Fruit fly (Drosophila melanogaster) whole organism, wandering third instar larva: ENCODE results near the gene repo.
A peak's percentile ranks its signal among the peaks of the same experiment; 100 is the strongest.

Experiments
- Abd-B ChIP-seq: fragments of >200 bp; optimal IDR thresholded peaks from 2 replicates; lab custom pipeline; 2017; ENCODE audit warnings: missing biosample characterization, missing genetic modification characterization
- CG32264 ChIP-seq: fragments of 200-800 bp; sonication (Bioruptor generic); optimal IDR thresholded peaks from 2 replicates; lab custom pipeline; 2016; ENCODE audit warnings: missing biosample characterization, missing genetic modification characterization
- CG9705 ChIP-seq: fragments of 200-800 bp; sonication (Bioruptor generic); optimal IDR thresholded peaks from 2 replicates; lab custom pipeline; 2018; ENCODE audit warnings: missing biosample characterization, mild to moderate bottlenecking, missing genetic modification characterization
- CrebA ChIP-seq: fragments of 200-800 bp; sonication (Bioruptor generic); optimal IDR thresholded peaks from 2 replicates; lab custom pipeline; 2016; ENCODE audit warnings: missing biosample characterization, mild to moderate bottlenecking, missing genetic modification characterization, borderline replicate concordance
- Dfd ChIP-seq: fragments of >200 bp; optimal IDR thresholded peaks from 2 replicates; lab custom pipeline; 2017; ENCODE audit warnings: missing biosample characterization, missing genetic modification characterization
- Dif ChIP-seq: fragments of 200-275, 200-300 bp; sonication (Bioruptor generic); optimal IDR thresholded peaks from 2 replicates; lab custom pipeline; 2018; ENCODE audit warnings: missing biosample characterization, missing genetic modification characterization; ENCODE audit not compliant: partially characterized antibody
- GATAd ChIP-seq: sonication (Bioruptor generic); optimal IDR thresholded peaks from 2 replicates; lab custom pipeline; 2016; ENCODE audit warnings: missing biosample characterization, missing genetic modification characterization
- HLH106 ChIP-seq: fragments of 200-800 bp; optimal IDR thresholded peaks from 3 replicates; lab custom pipeline; 2019; ENCODE audit warnings: missing biosample characterization, mild to moderate bottlenecking, missing genetic modification characterization, moderate library complexity
- Hnf4 ChIP-seq: fragments of 200-800 bp; sonication (Bioruptor generic); optimal IDR thresholded peaks from 2 replicates; lab custom pipeline; 2016; ENCODE audit warnings: missing biosample characterization, mild to moderate bottlenecking, missing genetic modification characterization
- Hr78 ChIP-seq: fragments of >200 bp; optimal IDR thresholded peaks from 2 replicates; lab custom pipeline; 2017; ENCODE audit warnings: missing biosample characterization, missing genetic modification characterization
- Hr83 ChIP-seq: fragments of 200-300 bp; sonication (Bioruptor generic); optimal IDR thresholded peaks from 2 replicates; lab custom pipeline; 2016; ENCODE audit warnings: missing biosample characterization, mild to moderate bottlenecking, missing genetic modification characterization, moderate library complexity; ENCODE audit not compliant: poor library complexity, severe bottlenecking
- Jra ChIP-seq: sonication (Bioruptor generic); optimal IDR thresholded peaks from 2 replicates; lab custom pipeline; 2016; ENCODE audit warnings: missing biosample characterization, missing genetic modification characterization
- Mio ChIP-seq: sonication (Bioruptor generic); optimal IDR thresholded peaks from 2 replicates; lab custom pipeline; 2016; ENCODE audit warnings: missing biosample characterization, missing genetic modification characterization
- Myc ChIP-seq: fragments of >200 bp; optimal IDR thresholded peaks from 2 replicates; lab custom pipeline; 2017
- N ChIP-seq: fragments of >200 bp; optimal IDR thresholded peaks from 2 replicates; lab custom pipeline; 2018; ENCODE audit warnings: missing biosample characterization, missing external identifiers, missing genetic modification characterization
- OdsH ChIP-seq: fragments of 200-800 bp; sonication (Bioruptor generic); optimal IDR thresholded peaks from 2 replicates; lab custom pipeline; 2016; ENCODE audit warnings: missing biosample characterization, mild to moderate bottlenecking, missing genetic modification characterization
- Rel ChIP-seq, 2 experiments: fragments of 200-800 bp; sonication (Bioruptor generic) in 1 of 2; optimal IDR thresholded peaks; 2 replicates in 1 of 2; 3 replicates in 1 of 2; lab custom pipeline; 2016 to 2019; ENCODE audit warnings: mild to moderate bottlenecking in 2 of 2, missing biosample characterization in 2 of 2, missing genetic modification characterization in 2 of 2, moderate library complexity in 1 of 2
- Sp1 ChIP-seq: fragments of 200-800 bp; sonication (Bioruptor generic); optimal IDR thresholded peaks from 3 replicates; lab custom pipeline; 2019; ENCODE audit warnings: missing biosample characterization, mild to moderate bottlenecking, missing genetic modification characterization, moderate library complexity
- Vsx2 ChIP-seq: fragments of 200-300, 225-300 bp; sonication (Bioruptor generic); optimal IDR thresholded peaks from 2 replicates; lab custom pipeline; 2018; ENCODE audit warnings: missing biosample characterization, missing genetic modification characterization; ENCODE audit not compliant: partially characterized antibody
- br ChIP-seq: fragments of 200-800 bp; sonication (Bioruptor generic); optimal IDR thresholded peaks from 2 replicates; lab custom pipeline; 2016; ENCODE audit warnings: missing biosample characterization, missing genetic modification characterization
- brk ChIP-seq: fragments of 200-800 bp; sonication (Bioruptor generic); optimal IDR thresholded peaks from 2 replicates; lab custom pipeline; 2016; ENCODE audit warnings: missing biosample characterization, mild to moderate bottlenecking, missing genetic modification characterization
- dl ChIP-seq, 2 experiments: fragments of 175-275, 200-275 bp in 1 of 2; fragments of 200-275 bp in 1 of 2; sonication (Bioruptor generic); optimal IDR thresholded peaks; lab custom pipeline; 2018; ENCODE audit warnings: mild to moderate bottlenecking in 2 of 2, missing biosample characterization in 2 of 2, missing genetic modification characterization in 2 of 2, moderate library complexity in 2 of 2; ENCODE audit not compliant: partially characterized antibody in 2 of 2, insufficient read depth in 1 of 2
- dmrt93B ChIP-seq: fragments of 200-800 bp; sonication (Bioruptor generic); optimal IDR thresholded peaks from 2 replicates; lab custom pipeline; 2018; ENCODE audit warnings: missing biosample characterization, mild to moderate bottlenecking, missing genetic modification characterization
- dsf ChIP-seq: sonication (Bioruptor generic); optimal IDR thresholded peaks from 2 replicates; lab custom pipeline; 2016; ENCODE audit warnings: missing biosample characterization, missing genetic modification characterization, borderline replicate concordance
- ey ChIP-seq: fragments of 200-800 bp; sonication (Bioruptor generic); optimal IDR thresholded peaks from 2 replicates; lab custom pipeline; 2016; ENCODE audit warnings: missing biosample characterization, missing genetic modification characterization
- foxo ChIP-seq, 2 experiments: fragments of 200-800 bp; sonication (Bioruptor generic); optimal IDR thresholded peaks; 2 replicates in 1 of 2; 3 replicates in 1 of 2; lab custom pipeline; 2016 to 2017; ENCODE audit warnings: missing biosample characterization in 2 of 2, missing genetic modification characterization in 2 of 2
- fru ChIP-seq: fragments of 200-800 bp; sonication (Bioruptor generic); optimal IDR thresholded peaks from 3 replicates; lab custom pipeline; 2016; ENCODE audit warnings: missing biosample characterization, mild to moderate bottlenecking, missing genetic modification characterization
- h ChIP-seq: fragments of 200-800 bp; sonication (Bioruptor generic); optimal IDR thresholded peaks from 3 replicates; lab custom pipeline; 2016; ENCODE audit warnings: missing biosample characterization, mild to moderate bottlenecking, missing genetic modification characterization
- jim ChIP-seq: fragments of 175-275, 200-325 bp; sonication (Bioruptor generic); optimal IDR thresholded peaks from 2 replicates; lab custom pipeline; 2016; ENCODE audit warnings: missing biosample characterization, mild to moderate bottlenecking, missing genetic modification characterization
- lola ChIP-seq: fragments of >200 bp; optimal IDR thresholded peaks from 2 replicates; lab custom pipeline; 2017; ENCODE audit warnings: missing biosample characterization, missing genetic modification characterization
- pan ChIP-seq: fragments of >200 bp; optimal IDR thresholded peaks from 2 replicates; lab custom pipeline; 2017
- psq ChIP-seq: fragments of 200-800 bp; sonication (Bioruptor generic); optimal IDR thresholded peaks from 3 replicates; lab custom pipeline; 2017; ENCODE audit warnings: missing biosample characterization, mild to moderate bottlenecking, missing genetic modification characterization, moderate library complexity
- rgr ChIP-seq: fragments of 200-800 bp; sonication (Bioruptor generic); optimal IDR thresholded peaks from 3 replicates; lab custom pipeline; 2016; ENCODE audit warnings: missing biosample characterization, mild to moderate bottlenecking, missing genetic modification characterization
- sage ChIP-seq: fragments of 200-800 bp; sonication (Bioruptor generic); optimal IDR thresholded peaks from 2 replicates; lab custom pipeline; 2016; ENCODE audit warnings: missing biosample characterization, mild to moderate bottlenecking, missing genetic modification characterization
- sv ChIP-seq: fragments of 200-800 bp; sonication (Bioruptor generic); optimal IDR thresholded peaks from 3 replicates; lab custom pipeline; 2016; ENCODE audit warnings: missing biosample characterization, missing genetic modification characterization
- tai ChIP-seq: sonication (Bioruptor generic); optimal IDR thresholded peaks from 2 replicates; lab custom pipeline; 2016; ENCODE audit warnings: missing biosample characterization, missing genetic modification characterization
- usp ChIP-seq: fragments of >200 bp; optimal IDR thresholded peaks from 2 replicates; lab custom pipeline; 2017; ENCODE audit warnings: missing biosample characterization, missing genetic modification characterization
- woc ChIP-seq: sonication (Bioruptor generic); optimal IDR thresholded peaks from 2 replicates; lab custom pipeline; 2016; ENCODE audit warnings: missing biosample characterization, mild to moderate bottlenecking, missing genetic modification characterization

Gene repo

dm6 chr3R:18235879-18236278 is at the start of gene repo:
Gene repo, plus strand, starts transcription at chr3R:18236192.
- TF ChIP-seq dl (GFP tag; optimal IDR thresholded peaks at IDR 0.05; lab: Kevin White, UChicago; ENCODE audit: insufficient read depth in 1 of 2, partially characterized antibody in 2 of 2) (no peak), brk (GFP tag; lab: Kevin White, UChicago) (no peak), Dfd (no peak), sv (GFP tag; lab: Kevin White, UChicago) (no peak), foxo (GFP tag; optimal IDR thresholded peaks at IDR 0.05; lab: Kevin White, UChicago) (no peak), CG9705 (GFP tag; lab: Kevin White, UChicago) (no peak), Myc (lab: Kevin White, UChicago) (no peak)

- TF ChIP-seq OdsH (GFP tag; lab: Kevin White, UChicago) (peak; percentile 82), woc (peak; percentile 70), foxo (GFP tag; optimal IDR thresholded peaks at IDR 0.05; lab: Kevin White, UChicago) (peak in 1 of 2 experiments; percentile 88), dl (GFP tag; optimal IDR thresholded peaks at IDR 0.05; lab: Kevin White, UChicago; ENCODE audit: insufficient read depth in 1 of 2, partially characterized antibody in 2 of 2) (no peak), ey (GFP tag; lab: Kevin White, UChicago) (peak; percentile 73), GATAd (GFP tag; lab: Kevin White, UChicago) (peak; percentile 34), fru (GFP tag; lab: Kevin White, UChicago) (peak; percentile 79), Jra (GFP tag; lab: Kevin White, UChicago) (no peak), usp (GFP tag; lab: Kevin White, UChicago) (no peak), Abd-B (no peak), br (GFP tag; lab: Kevin White, UChicago) (peak; percentile 67), HLH106 (tag; lab: Kevin White, UChicago) (peak; percentile 87), Vsx2 (GFP tag; lab: Kevin White, UChicago) (no peak), Mio (GFP tag; lab: Kevin White, UChicago) (peak; percentile 28), sv (GFP tag; lab: Kevin White, UChicago) (peak; percentile 91), sage (no peak), Hr78 (GFP tag; lab: Kevin White, UChicago) (no peak), CG32264 (GFP tag; lab: Kevin White, UChicago) (peak; percentile 0), Myc (lab: Kevin White, UChicago) (peak; percentile 73), Hr83 (GFP tag; lab: Kevin White, UChicago) (peak; percentile 47), dsf (peak; percentile 65), psq (GFP tag; lab: Kevin White, UChicago) (peak; percentile 90), N (GFP tag; lab: Kevin White, UChicago) (no peak), Hnf4 (no peak), CrebA (GFP tag; lab: Kevin White, UChicago) (no peak), h (GFP tag; lab: Kevin White, UChicago) (peak; percentile 61), rgr (GFP tag; lab: Kevin White, UChicago) (peak; percentile 94), CG9705 (GFP tag; lab: Kevin White, UChicago) (peak; percentile 76), Dfd (no peak), Dif (no peak), pan (lab: Kevin White, UChicago) (no peak), Sp1 (GFP tag; lab: Kevin White, UChicago) (peak; percentile 84), brk (GFP tag; lab: Kevin White, UChicago) (no peak), dmrt93B (peak; percentile 88), tai (GFP tag; lab: Kevin White, UChicago) (no peak), jim (GFP tag; lab: Kevin White, UChicago) (no peak), lola (GFP tag; lab: Kevin White, UChicago) (no peak), Rel (GFP tag; optimal IDR thresholded peaks at IDR 0.05; lab: Kevin White, UChicago) (no peak), Rel (tag; optimal IDR thresholded peaks at IDR 0.05; lab: Kevin White, UChicago) (peak; percentile 18)
Measured at dm6 chr3R:18188702-18189125, 47.3 kb upstream of the repo start, which contains the start of the genes CG12321 and MED17. Gene CG12321, minus strand, starts transcription at chr3R:18188707. Gene MED17, plus strand, starts transcription at chr3R:18189072.
